Fruit fly (Drosophila melanogaster) whole organism, embryonic: Measurements from ENCODE around the gene CG33181.

Experiments used
- Bteb2 ChIP-seq: fragments of 200-800 bp; sonication (Bioruptor generic); optimal IDR thresholded peaks from 2 replicates; lab custom pipeline; 2016; ENCODE audit warnings: missing biosample characterization, missing genetic modification characterization
- CG10366 ChIP-seq: fragments of 200-800 bp; sonication (Bioruptor generic); IDR thresholded peaks from 2 replicates; pipeline ENCODE4 v1.3.6; 2022; ENCODE audit warnings: missing biosample characterization, missing genetic modification characterization
- CG10431 ChIP-seq: fragments of 200-800 bp; sonication (Bioruptor generic); optimal IDR thresholded peaks from 3 replicates; lab custom pipeline; 2018; ENCODE audit warnings: missing biosample characterization, mild to moderate bottlenecking, missing genetic modification characterization
- CG10654 ChIP-seq: fragments of 200-800 bp; sonication (Bioruptor generic); optimal IDR thresholded peaks from 2 replicates; lab custom pipeline; 2016; ENCODE audit warnings: missing biosample characterization, missing genetic modification characterization
- CG14014 ChIP-seq: fragments of 200-800 bp; sonication (Bioruptor generic); IDR thresholded peaks from 2 replicates; pipeline ENCODE4 v1.3.6; 2022; ENCODE audit warnings: missing biosample characterization, missing genetic modification characterization
- CG15073 ChIP-seq: fragments of 200-800 bp; sonication (Bioruptor generic); optimal IDR thresholded peaks from 2 replicates; lab custom pipeline; 2016; ENCODE audit warnings: missing biosample characterization, missing genetic modification characterization
- CG17359 ChIP-seq: fragments of 200-800 bp; sonication (Bioruptor generic); optimal IDR thresholded peaks from 3 replicates; lab custom pipeline; 2018; ENCODE audit warnings: missing biosample characterization, mild to moderate bottlenecking, missing genetic modification characterization, moderate library complexity
- CG17829 ChIP-seq: fragments of 200-800 bp; optimal IDR thresholded peaks from 2 replicates; lab custom pipeline; 2019; ENCODE audit warnings: missing biosample characterization, mild to moderate bottlenecking, missing genetic modification characterization, moderate library complexity
- CG33213 ChIP-seq: fragments of 200-800 bp; sonication (Bioruptor generic); optimal IDR thresholded peaks from 3 replicates; lab custom pipeline; 2016; ENCODE audit warnings: missing biosample characterization, missing genetic modification characterization
- CG3847 ChIP-seq: fragments of 200-800 bp; sonication (Bioruptor generic); IDR thresholded peaks from 2 replicates; pipeline ENCODE4 v1.3.6; 2022; ENCODE audit warnings: missing biosample characterization, missing genetic modification characterization
- CG4404 ChIP-seq: fragments of 200-800 bp; sonication (Bioruptor generic); IDR thresholded peaks from 2 replicates; pipeline ENCODE4 v1.3.6; 2022; ENCODE audit warnings: missing biosample characterization, missing genetic modification characterization
- CG6654 ChIP-seq: fragments of 200-800 bp; sonication (Bioruptor generic); optimal IDR thresholded peaks from 2 replicates; lab custom pipeline; 2017; ENCODE audit warnings: missing biosample characterization, mild to moderate bottlenecking, missing genetic modification characterization
- CG6791 ChIP-seq: fragments of 200-800 bp; sonication (Bioruptor generic); IDR thresholded peaks from 3 replicates; pipeline ENCODE4 v1.3.6; 2022; ENCODE audit warnings: missing biosample characterization, missing genetic modification characterization; ENCODE audit not compliant: partially characterized antibody
- CG8089 ChIP-seq: fragments of 200-800 bp; sonication (Bioruptor generic); optimal IDR thresholded peaks from 3 replicates; lab custom pipeline; 2016; ENCODE audit warnings: missing biosample characterization, missing genetic modification characterization
- CG8924 ChIP-seq: fragments of 200-800 bp; optimal IDR thresholded peaks from 3 replicates; lab custom pipeline; 2019; ENCODE audit warnings: missing biosample characterization, mild to moderate bottlenecking, missing genetic modification characterization, moderate library complexity
- Camta ChIP-seq: fragments of 200-800 bp; sonication (Bioruptor generic); optimal IDR thresholded peaks from 2 replicates; lab custom pipeline; 2016; ENCODE audit warnings: missing biosample characterization, missing genetic modification characterization
- Dad ChIP-seq: fragments of 200-800 bp; sonication (Bioruptor generic); optimal IDR thresholded peaks from 3 replicates; lab custom pipeline; 2016; ENCODE audit warnings: missing biosample characterization, missing genetic modification characterization
- Dll ChIP-seq: fragments of 200-800 bp; sonication (Bioruptor generic); IDR thresholded peaks from 4 replicates; pipeline ENCODE4 v1.3.6; 2022; ENCODE audit warnings: missing biosample characterization, missing genetic modification characterization; ENCODE audit not compliant: partially characterized antibody
- Doc3 ChIP-seq: fragments of 200-800 bp; sonication (Bioruptor generic); IDR thresholded peaks from 3 replicates; pipeline ENCODE4 v1.3.6; 2022; ENCODE audit warnings: missing biosample characterization, missing genetic modification characterization; ENCODE audit not compliant: partially characterized antibody
- Drgx ChIP-seq: fragments of 200-800 bp; sonication (Bioruptor generic); IDR thresholded peaks from 2 replicates; pipeline ENCODE4 v1.3.6; 2022; ENCODE audit warnings: missing biosample characterization, missing genetic modification characterization
- Gug ChIP-seq: fragments of 200-800 bp; sonication (Bioruptor generic); IDR thresholded peaks from 4 replicates; pipeline ENCODE4 v1.3.6; 2022; ENCODE audit warnings: missing biosample characterization, missing genetic modification characterization
- Hand ChIP-seq: fragments of 200-800 bp; sonication (Bioruptor generic); optimal IDR thresholded peaks from 2 replicates; lab custom pipeline; 2017; ENCODE audit warnings: mild to moderate bottlenecking, missing biosample characterization, missing genetic modification reagents, missing genetic modification characterization
- Hr51 ChIP-seq, 2 experiments: fragments of 200-800 bp; sonication (Bioruptor generic); optimal IDR thresholded peaks; 2 replicates in 1 of 2; 3 replicates in 1 of 2; lab custom pipeline; 2016 to 2018; ENCODE audit warnings: missing biosample characterization in 2 of 2, missing genetic modification characterization in 2 of 2, mild to moderate bottlenecking in 1 of 2, moderate library complexity in 1 of 2
- Mad ChIP-seq: fragments of 200-800 bp; sonication (Bioruptor generic); optimal IDR thresholded peaks from 2 replicates; lab custom pipeline; 2016; ENCODE audit warnings: missing biosample characterization, missing genetic modification characterization
- PHDP ChIP-seq: fragments of 200-800 bp; sonication (Bioruptor generic); optimal IDR thresholded peaks from 3 replicates; lab custom pipeline; 2018; ENCODE audit warnings: missing biosample characterization, mild to moderate bottlenecking, missing genetic modification characterization, moderate library complexity
- Ptx1 ChIP-seq: fragments of 200-800 bp; sonication (Bioruptor generic); IDR thresholded peaks from 2 replicates; pipeline ENCODE4 v1.3.6; 2022; ENCODE audit warnings: missing biosample characterization, missing genetic modification characterization
- Rx ChIP-seq: fragments of 200-800 bp; sonication (Bioruptor generic); IDR thresholded peaks from 2 replicates; pipeline ENCODE4 v1.3.6; 2022; ENCODE audit warnings: missing biosample characterization, missing genetic modification characterization
- Sry-β ChIP-seq: fragments of 200-800 bp; sonication (Bioruptor generic); optimal IDR thresholded peaks from 2 replicates; lab custom pipeline; 2018; ENCODE audit warnings: missing biosample characterization, mild to moderate bottlenecking, missing genetic modification characterization, moderate library complexity
- ac ChIP-seq: fragments of 200-800 bp; sonication (Bioruptor generic); optimal IDR thresholded peaks from 3 replicates; lab custom pipeline; 2017; ENCODE audit warnings: missing biosample characterization, mild to moderate bottlenecking, missing genetic modification characterization
- aop ChIP-seq: fragments of 200-800 bp; sonication (Bioruptor generic); IDR thresholded peaks from 2 replicates; pipeline ENCODE4 v1.3.6; 2022; ENCODE audit warnings: missing biosample characterization, missing genetic modification characterization
- chn ChIP-seq: fragments of 200-800 bp; sonication (Bioruptor generic); optimal IDR thresholded peaks from 2 replicates; lab custom pipeline; 2016; ENCODE audit warnings: missing biosample characterization, missing genetic modification characterization
- corto ChIP-seq: fragments of 200-800 bp; sonication (Bioruptor generic); optimal IDR thresholded peaks from 2 replicates; lab custom pipeline; 2016; ENCODE audit warnings: missing biosample characterization, mild to moderate bottlenecking, missing genetic modification characterization, moderate library complexity
- gsb-n ChIP-seq: fragments of 200-800 bp; sonication (Bioruptor generic); optimal IDR thresholded peaks from 3 replicates; lab custom pipeline; 2018; ENCODE audit warnings: missing biosample characterization, mild to moderate bottlenecking, missing genetic modification characterization
- inv ChIP-seq: fragments of 200-800 bp; sonication (Bioruptor generic); IDR thresholded peaks from 2 replicates; pipeline ENCODE4 v1.3.6; 2022; ENCODE audit warnings: missing biosample characterization, missing genetic modification characterization; ENCODE audit not compliant: partially characterized antibody
- kah ChIP-seq: fragments of 200-800 bp; sonication (Bioruptor generic); optimal IDR thresholded peaks from 2 replicates; lab custom pipeline; 2018; ENCODE audit warnings: missing biosample characterization, mild to moderate bottlenecking, missing genetic modification characterization
- maf-S ChIP-seq: fragments of 200-800 bp; sonication (Bioruptor generic); optimal IDR thresholded peaks from 2 replicates; lab custom pipeline; 2016; ENCODE audit warnings: missing biosample characterization, missing genetic modification characterization
- nerfin-2 ChIP-seq: fragments of 200-800 bp; sonication (Bioruptor generic); IDR thresholded peaks from 2 replicates; pipeline ENCODE4 v1.3.6; 2022; ENCODE audit warnings: missing biosample characterization, missing genetic modification characterization; ENCODE audit not compliant: partially characterized antibody
- otp ChIP-seq: fragments of 200-800 bp; sonication (Bioruptor generic); IDR thresholded peaks from 3 replicates; pipeline ENCODE4, ENCODE4 v1.3.6; 2022; ENCODE audit warnings: missing biosample characterization, missing genetic modification characterization
- p53 ChIP-seq: fragments of 200-800 bp; sonication (Bioruptor generic); optimal IDR thresholded peaks from 2 replicates; lab custom pipeline; 2016; ENCODE audit warnings: missing biosample characterization, missing genetic modification characterization
- phol ChIP-seq: fragments of 200-800 bp; sonication (Bioruptor generic); optimal IDR thresholded peaks from 3 replicates; lab custom pipeline; 2018; ENCODE audit warnings: missing biosample characterization, mild to moderate bottlenecking, missing genetic modification characterization, moderate library complexity
- pros ChIP-seq: fragments of 200-800 bp; sonication (Bioruptor generic); optimal IDR thresholded peaks from 3 replicates; lab custom pipeline; 2019; ENCODE audit warnings: missing biosample characterization, mild to moderate bottlenecking, missing genetic modification characterization, moderate library complexity
- ranshi ChIP-seq: fragments of 200-800 bp; sonication (Bioruptor generic); IDR thresholded peaks from 2 replicates; pipeline ENCODE4 v1.3.6; 2022; ENCODE audit warnings: missing biosample characterization, missing genetic modification characterization
- run ChIP-seq: fragments of 200-800 bp; sonication (Bioruptor generic); optimal IDR thresholded peaks from 3 replicates; lab custom pipeline; 2018; ENCODE audit warnings: missing biosample characterization, mild to moderate bottlenecking, missing genetic modification characterization
- scrt ChIP-seq: fragments of 200-800 bp; sonication (Bioruptor generic); optimal IDR thresholded peaks from 2 replicates; lab custom pipeline; 2018; ENCODE audit warnings: missing biosample characterization, mild to moderate bottlenecking, missing genetic modification characterization, moderate library complexity
- stc ChIP-seq: fragments of 200-800 bp; sonication (Bioruptor generic); IDR thresholded peaks from 2 replicates; pipeline ENCODE4 v1.3.6; 2022; ENCODE audit warnings: missing biosample characterization, missing genetic modification characterization
- unc-4 ChIP-seq: fragments of 200-800 bp; sonication (Bioruptor generic); IDR thresholded peaks from 2 replicates; pipeline ENCODE4 v1.3.6; 2022; ENCODE audit warnings: missing biosample characterization, missing genetic modification characterization; ENCODE audit not compliant: partially characterized antibody
- usp ChIP-seq: fragments of >200 bp; optimal IDR thresholded peaks from 2 replicates; lab custom pipeline; 2017; ENCODE audit warnings: missing biosample characterization, missing genetic modification characterization

CG33181 gene

DNA sequence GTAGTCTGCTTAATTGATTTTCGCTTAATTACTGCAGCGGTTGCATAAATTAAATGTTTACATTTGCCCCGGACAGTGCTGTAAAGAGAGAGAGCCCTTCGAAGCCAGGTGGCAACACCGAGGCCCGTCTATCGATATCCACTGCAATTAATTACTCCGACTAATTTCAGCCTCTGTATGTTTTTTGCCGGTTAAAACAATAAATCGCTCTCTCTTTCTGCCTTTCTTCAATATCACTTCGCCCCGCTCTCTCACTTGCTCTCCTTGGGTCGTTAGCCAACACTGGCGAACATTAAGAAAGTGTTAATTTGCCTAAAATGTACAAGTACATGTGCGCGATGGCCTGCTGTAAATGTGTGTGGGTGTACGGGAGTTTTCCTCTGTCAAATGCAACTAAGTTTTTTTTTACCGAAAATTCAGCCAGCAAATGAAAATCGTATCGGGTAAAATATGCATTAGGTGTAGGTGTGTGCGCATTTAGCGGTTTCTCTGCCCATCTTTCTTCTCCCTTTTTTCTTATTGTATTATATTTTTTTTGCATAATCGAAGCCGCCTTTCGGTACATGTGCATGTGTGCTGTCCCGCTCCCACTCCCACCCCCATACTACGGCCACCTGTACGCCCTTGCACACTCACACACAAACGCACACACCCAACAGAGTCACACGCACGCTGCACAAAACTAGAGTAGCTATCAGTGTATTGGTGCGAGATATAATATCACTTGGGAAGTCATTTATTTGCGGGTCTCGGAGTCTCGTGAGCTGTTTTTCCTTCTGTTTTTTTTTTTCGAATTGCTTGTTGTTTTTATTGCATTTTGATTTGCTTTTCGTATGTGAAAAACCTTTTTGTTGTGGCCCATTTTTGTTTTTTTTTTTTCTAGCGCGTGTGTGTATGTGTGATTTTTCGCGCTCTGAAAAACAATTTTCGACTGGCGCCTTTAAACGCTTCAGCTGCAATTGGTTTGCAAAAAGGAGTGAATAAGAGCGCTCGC is 72.6 kb downstream of the CG33181 start (continued):
- TF ChIP-seq CG6654 (GFP tag; lab: Kevin White, UChicago) (no peak), nerfin-2 (GFP tag; lab: Robert Waterston, UW) (peak; percentile 36; the same call in 1 of the 2 replicates), ranshi (no peak), CG8089 (GFP tag; lab: Kevin White, UChicago) (no peak), CG10654 (GFP tag; lab: Kevin White, UChicago) (no peak), Mad (no peak), corto (GFP tag; lab: Kevin White, UChicago) (no peak), CG33213 (GFP tag; lab: Kevin White, UChicago) (peak; percentile 38), Doc3 (GFP tag; lab: Robert Waterston, UW) (peak; percentile 29; the same call in 1 of the 3 replicates), Dad (GFP tag; lab: Kevin White, UChicago) (peak; percentile 26), Dll (peak; percentile 46; the same call in 2 of the 4 replicates), p53 (GFP tag; lab: Kevin White, UChicago) (no peak), ac (no peak), unc-4 (GFP tag; lab: Robert Waterston, UW) (peak; percentile 31; the same call in 1 of the 2 replicates), aop (GFP tag; lab: Robert Waterston, UW) (no peak), CG14014 (GFP tag; lab: Robert Waterston, UW) (no peak), inv (peak; percentile 30; the same call in 1 of the 2 replicates), run (tag; lab: Kevin White, UChicago) (no peak), chn (GFP tag; lab: Kevin White, UChicago) (peak; percentile 17), gsb-n (tag; lab: Kevin White, UChicago) (no peak), CG6791 (GFP tag; lab: Robert Waterston, UW) (peak; percentile 67; the same call in 2 of the 3 replicates), phol (peak; percentile 16), pros (GFP tag; lab: Kevin White, UChicago) (peak; percentile 89), stc (GFP tag; lab: Robert Waterston, UW) (no peak), CG10366 (GFP tag; lab: Robert Waterston, UW) (no peak), CG8924 (peak; percentile 8), CG3847 (GFP tag; lab: Robert Waterston, UW) (0 out of 2 replicates have a peak, but pooled peaks have one; percentile 16), CG15073 (GFP tag; lab: Kevin White, UChicago) (no peak), kah (peak; percentile 99), maf-S (GFP tag; lab: Kevin White, UChicago) (no peak), Camta (GFP tag; lab: Kevin White, UChicago) (peak; percentile 15), scrt (peak; percentile 47), CG4404 (GFP tag; lab: Robert Waterston, UW) (peak; percentile 11; the same call in 1 of the 2 replicates), Sry-β (no peak), Hr51 (GFP tag; optimal IDR thresholded peaks at IDR 0.05; lab: Kevin White, UChicago) (peak in 1 of 2 experiments; percentile 23), otp (GFP tag; lab: Robert Waterston, UW) (peak; percentile 60; the same call in 1 of the 3 replicates), Drgx (peak; percentile 74), PHDP (tag; lab: Kevin White, UChicago) (no peak), Ptx1 (0 out of 2 replicates have a peak, but pooled peaks have one; percentile 23), Gug (GFP tag; lab: Robert Waterston, UW) (no peak), usp (GFP tag; lab: Kevin White, UChicago) (no peak), Rx (GFP tag; lab: Robert Waterston, UW) (no peak), CG17829 (no peak), CG17359 (tag; lab: Kevin White, UChicago) (no peak), CG10431 (no peak), Hand (no peak), Bteb2 (no peak)
